Worm (Caenorhabditis elegans) whole organism, mixed stage, embryonic: ENCODE measurements around the gene srg-37.

Experiments
- lin-32 ChIP-seq: fragments of 200-800 bp; sonication (Bioruptor generic); optimal IDR thresholded peaks from 2 replicates; lab custom pipeline; 2018; ENCODE audit warnings: mild to moderate bottlenecking, missing genetic modification characterization, missing compliant biosample characterization
- unc-39 ChIP-seq: fragments of 150-350 bp; optimal IDR thresholded peaks from 2 replicates; lab custom pipeline; 2014; ENCODE audit warnings: missing biosample characterization, missing genetic modification characterization

- TF ChIP-seq unc-39 (tag; lab: Kevin White, UChicago): no peak
- TF ChIP-seq lin-32 (GFP tag; lab: Kevin White, UChicago): no peak
Observed at ce11 chrX:14238291-14238758, 3.5 kb upstream of the srg-37 start, which contains the start of gene K04C1.2.
